Worm (Caenorhabditis elegans) whole organism, midembryonic: ENCODE measurements around the gene Y39A3CL.3.
"Not testable (repeated sequence)": the region's sequence is repeated elsewhere in the genome, so short reads cannot be mapped to it uniquely, and the experiment has no call there.

Experiments
- cog-1 ChIP-seq: sonication (generic microtip); optimal IDR thresholded peaks from 2 replicates; lab custom pipeline; 2016; ENCODE audit warnings: missing genetic modification characterization, missing compliant biosample characterization
- flt-1 ChIP-seq: fragments of 200-800 bp; sonication (Bioruptor generic); IDR thresholded peaks from 2 replicates; pipeline ENCODE4 v1.3.6; 2022; ENCODE audit warnings: missing genetic modification characterization, missing compliant biosample characterization
- tab-1 ChIP-seq: fragments of 200-800 bp; sonication (Bioruptor generic); IDR thresholded peaks from 2 replicates; pipeline ENCODE4 v1.3.6; 2022; ENCODE audit warnings: missing genetic modification characterization, missing compliant biosample characterization
- ztf-23 ChIP-seq: fragments of 200-800 bp; sonication (Bioruptor generic); IDR thresholded peaks from 2 replicates; pipeline ENCODE4 v1.3.6; 2022; ENCODE audit warnings: missing genetic modification reagents, missing genetic modification characterization, missing compliant biosample characterization

ce11 chrIII:1807297-1807935 lies 29.8 kb downstream of the Y39A3CL.3 start:
- TF ChIP-seq flt-1 (GFP tag; lab: Robert Waterston, UW); cog-1 (tag; lab: Kevin White, UChicago); tab-1 (GFP tag; lab: Robert Waterston, UW); ztf-23 (GFP tag; lab: Robert Waterston, UW): not testable (repeated sequence)
